Fruit fly (Drosophila melanogaster): ENCODE measurements around the gene Mdh1.

Gene Mdh1

dm6 chr2L:10408122-10408576 lies 12.0 kb upstream of the Mdh1 start, which contains the start of the genes Ip259 and RpS27A:
Ip259 (plus strand) TSS chr2L:10408352.
RpS27A (plus strand) TSS chr2L:10408352.
- TF ChIP-seq CTCF (optimal IDR thresholded peaks at IDR 0.05) (peak in 1 of 2 experiments; percentile 11), CG8478 (optimal IDR thresholded peaks at IDR 0.05) (no peak)

dm6 chr2L:10405008-10405654 lies 9.0 kb upstream of the Mdh1 start, which contains the start of the genes CG17768, LSm-4 and Ir31a:
CG17768 (minus strand) TSS chr2L:10405203.
LSm-4 (minus strand) TSS chr2L:10405203.
Ir31a (plus strand) TSS chr2L:10405565.
- TF ChIP-seq CTCF (optimal IDR thresholded peaks at IDR 0.05) (no peak), CG8478 (optimal IDR thresholded peaks at IDR 0.05) (no peak)

- no peak for TF ChIP-seq CTCF (optimal IDR thresholded peaks at IDR 0.05)
- no peak for TF ChIP-seq CG8478 (optimal IDR thresholded peaks at IDR 0.05)
Observed at dm6 chr2L:10403803-10404315, 7.7 kb upstream of the Mdh1 start.

dm6 chr2L:10396877-10397587 lies 900 bp upstream of the Mdh1 start:
- TF ChIP-seq CTCF (optimal IDR thresholded peaks at IDR 0.05) (no peak), CG8478 (optimal IDR thresholded peaks at IDR 0.05) (no peak)

- TF ChIP-seq CG8478 (optimal IDR thresholded peaks at IDR 0.05) (no peak), CTCF (optimal IDR thresholded peaks at IDR 0.05) (no peak)
Observed at dm6 chr2L:10396488-10396824, 324 bp upstream of the Mdh1 start, which contains the start of gene Cnot4. Cnot4 (plus strand) TSS chr2L:10396716.

dm6 chr2L:10395035-10395434 lies 1.1 kb downstream of the Mdh1 start:
- TF ChIP-seq CTCF (optimal IDR thresholded peaks at IDR 0.05) (no peak), CG8478 (optimal IDR thresholded peaks at IDR 0.05) (no peak)

dm6 chr2L:10393467-10393866 lies 2.7 kb downstream of the Mdh1 start:
- TF ChIP-seq CTCF (optimal IDR thresholded peaks at IDR 0.05) (no peak), CG8478 (optimal IDR thresholded peaks at IDR 0.05) (no peak)

dm6 chr2L:10387869-10388726 lies 8.0 kb downstream of the Mdh1 start, which contains the start of gene da:
da (plus strand) TSS chr2L:10388105.
- TF ChIP-seq CG8478 (optimal IDR thresholded peaks at IDR 0.05) (no peak), CTCF (optimal IDR thresholded peaks at IDR 0.05) (peak in 1 of 2 experiments; percentile 51)

- TF ChIP-seq CG8478 (optimal IDR thresholded peaks at IDR 0.05) (no peak), CTCF (optimal IDR thresholded peaks at IDR 0.05) (no peak)
Observed at dm6 chr2L:10386824-10387223, 9.3 kb downstream of the Mdh1 start.

- TF ChIP-seq CTCF (optimal IDR thresholded peaks at IDR 0.05) = no peak
- TF ChIP-seq CG8478 (optimal IDR thresholded peaks at IDR 0.05) = no peak
Observed at dm6 chr2L:10386208-10386805, 9.8 kb downstream of the Mdh1 start, which contains the start of the genes Cdk1 and mRpS7. Cdk1 (minus strand) TSS chr2L:10386262. mRpS7 (plus strand) TSS chr2L:10386662.

dm6 chr2L:10381890-10382450 lies 14.2 kb downstream of the Mdh1 start, which contains the start of gene CG5096:
CG5096 (plus strand) TSS chr2L:10382263.
- TF ChIP-seq CTCF (optimal IDR thresholded peaks at IDR 0.05) (no peak), CG8478 (optimal IDR thresholded peaks at IDR 0.05) (no peak)

- TF ChIP-seq CTCF (optimal IDR thresholded peaks at IDR 0.05) (peak; percentile 12 to 32), CG8478 (optimal IDR thresholded peaks at IDR 0.05) (no peak)
Observed at dm6 chr2L:10379865-10380264, 16.3 kb downstream of the Mdh1 start, which contains the start of gene gny. gny (plus strand) TSS chr2L:10380103.

dm6 chr2L:10378631-10379030 lies 17.5 kb downstream of the Mdh1 start:
- no peak for TF ChIP-seq CG8478 (optimal IDR thresholded peaks at IDR 0.05)
- TF ChIP-seq CTCF (optimal IDR thresholded peaks at IDR 0.05) = no peak

dm6 chr2L:10376276-10376675 lies 19.9 kb downstream of the Mdh1 start:
- TF ChIP-seq CTCF (optimal IDR thresholded peaks at IDR 0.05) (no peak), CG8478 (optimal IDR thresholded peaks at IDR 0.05) (no peak)

Measured in S2 (cell line).